Worm (Caenorhabditis elegans): ENCODE measurements around the gene nhr-234.

Gene nhr-234

DNA sequence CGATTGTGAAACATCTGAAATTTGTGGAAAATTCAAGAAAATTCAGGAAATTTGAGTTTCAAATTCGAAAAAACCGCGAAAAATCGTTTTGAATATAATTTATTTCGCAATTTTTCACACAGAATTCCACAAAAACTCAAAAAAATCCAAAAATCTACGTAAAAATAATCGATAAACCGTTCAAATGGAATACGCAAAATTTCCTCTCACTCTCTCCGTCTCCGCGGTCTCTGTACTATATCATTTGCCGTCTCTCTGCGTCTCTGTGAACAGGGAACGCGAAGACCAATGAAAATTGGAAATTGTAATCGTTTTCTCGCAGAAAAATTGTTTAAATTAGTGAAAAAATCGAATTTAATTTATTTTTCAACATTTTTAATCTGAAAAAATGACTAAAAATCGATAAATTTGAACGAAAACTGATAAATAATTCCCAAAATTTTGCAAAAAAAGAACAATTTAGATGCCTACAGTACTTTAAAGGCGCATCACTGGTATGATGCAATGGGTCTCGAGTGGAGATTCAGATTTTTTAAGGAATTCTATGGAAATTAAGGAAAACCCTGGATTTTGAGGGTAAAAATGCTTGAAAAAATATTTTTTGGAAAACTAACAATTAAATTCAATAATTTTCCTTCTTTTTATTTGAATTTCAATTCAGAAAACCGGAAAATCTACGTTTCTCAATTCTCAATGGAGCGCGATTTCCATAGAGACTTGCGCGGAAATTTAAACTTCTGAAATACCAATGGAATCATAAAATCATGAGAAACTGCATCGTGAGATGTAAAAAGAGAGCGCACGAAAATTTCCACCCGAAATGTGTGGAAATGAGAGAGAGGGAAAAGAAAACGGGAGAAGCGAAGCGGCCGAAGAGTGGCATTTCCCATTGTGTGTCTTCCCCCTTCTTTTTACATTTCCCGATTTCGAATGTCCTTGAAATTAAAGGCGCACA is 32.5 kb upstream of the nhr-234 start, which contains the start of the genes ceh-100 and lips-15 (continued):
- TF ChIP-seq bed-1 (GFP tag; IDR thresholded peaks at IDR 0.05) = no peak
- no peak for TF ChIP-seq nhr-179 (tag; optimal IDR thresholded peaks at IDR 0.05)
- no peak for TF ChIP-seq tbx-9 (tag; optimal IDR thresholded peaks at IDR 0.05; ENCODE audit: borderline replicate concordance)
- no peak for TF ChIP-seq F57C9.4 (tag; optimal IDR thresholded peaks at IDR 0.05)
- TF ChIP-seq nfya-1 (tag; optimal IDR thresholded peaks at IDR 0.05; ENCODE audit: borderline replicate concordance, insufficient read depth) = no peak
- no peak for TF ChIP-seq lag-1 (GFP tag; IDR thresholded peaks at IDR 0.05)
- no peak for TF ChIP-seq lir-1 (GFP tag; conservative IDR thresholded peaks at IDR 0.05)
- no peak for TF ChIP-seq F49E8.2 (tag; optimal IDR thresholded peaks at IDR 0.05; ENCODE audit: insufficient read depth)
- TF ChIP-seq ztf-28 (GFP tag; IDR thresholded peaks at IDR 0.05) = no peak
- no peak for TF ChIP-seq egrh-3 (GFP tag; IDR thresholded peaks at IDR 0.05)
- TF ChIP-seq snpc-3.4 (tag; optimal IDR thresholded peaks at IDR 0.05) = no peak
- no peak for TF ChIP-seq fkh-3 (tag; optimal IDR thresholded peaks at IDR 0.05)
- 0 out of 2 replicates have a peak, but pooled peaks have one; percentile 12 for TF ChIP-seq madf-8 (GFP tag; conservative IDR thresholded peaks at IDR 0.05)
- TF ChIP-seq lin-26 (GFP tag; IDR thresholded peaks at IDR 0.05) = no peak
- TF ChIP-seq unc-62 (GFP tag; optimal IDR thresholded peaks at IDR 0.05) = no peak
- TF ChIP-seq lin-54 (GFP tag; optimal IDR thresholded peaks at IDR 0.05) = peak; percentile 27
- TF ChIP-seq madf-3 (GFP tag; IDR thresholded peaks at IDR 0.05) = no peak
- no peak for TF ChIP-seq ceh-79 (tag; optimal IDR thresholded peaks at IDR 0.05)
- TF ChIP-seq F37B4.10 (GFP tag; IDR thresholded peaks at IDR 0.05) = no peak
- peak; percentile 84 for TF ChIP-seq lsl-1 (GFP tag; optimal IDR thresholded peaks at IDR 0.05)
- TF ChIP-seq efl-1 (GFP tag; optimal IDR thresholded peaks at IDR 0.05) = peak; percentile 28
- no peak for TF ChIP-seq atf-7 (tag; optimal IDR thresholded peaks at IDR 0.05)
- no peak for TF ChIP-seq ZK185.1 (tag; optimal IDR thresholded peaks at IDR 0.05; ENCODE audit: poor library complexity, severe bottlenecking)
- no peak for TF ChIP-seq T07F8.4 (tag; optimal IDR thresholded peaks at IDR 0.05)
- TF ChIP-seq zim-3 (tag; optimal IDR thresholded peaks at IDR 0.05) = no peak
- no peak for TF ChIP-seq sea-2 (GFP tag; IDR thresholded peaks at IDR 0.05)
- no peak for TF ChIP-seq hlh-26 (GFP tag; conservative IDR thresholded peaks at IDR 0.05)
- TF ChIP-seq F10E7.11 (tag; optimal IDR thresholded peaks at IDR 0.05) = no peak
- TF ChIP-seq F33H1.4 (GFP tag; IDR thresholded peaks at IDR 0.05) = peak; percentile 80
- TF ChIP-seq nfyb-1 (GFP tag; IDR thresholded peaks at IDR 0.05) = no peak
- no peak for TF ChIP-seq hsf-1 (GFP tag; IDR thresholded peaks at IDR 0.05)

DNA sequence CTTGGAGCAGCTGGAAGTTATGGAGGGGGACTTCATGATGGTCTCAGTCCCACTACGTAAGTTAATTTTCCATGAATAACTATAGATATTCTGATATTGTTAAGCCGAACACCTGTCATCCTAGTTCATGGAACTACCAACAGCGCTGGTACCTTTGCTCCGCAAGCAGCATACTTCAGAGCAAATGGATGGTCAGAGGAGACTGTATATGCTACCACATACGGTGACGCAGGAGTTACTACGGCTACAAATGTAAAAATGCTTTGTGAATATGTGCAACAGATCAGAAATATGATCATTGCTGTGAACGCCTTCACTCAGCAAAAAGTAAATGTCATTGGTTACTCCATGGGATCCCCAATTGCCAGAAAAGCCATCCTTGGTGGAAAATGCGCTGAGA is 30.4 kb upstream of the nhr-234 start:
- no peak for TF ChIP-seq let-607 (tag; optimal IDR thresholded peaks at IDR 0.05)
- no peak for TF ChIP-seq hlh-12 (tag; optimal IDR thresholded peaks at IDR 0.05)
- TF ChIP-seq egrh-3 (GFP tag; IDR thresholded peaks at IDR 0.05) = no peak
- no peak for TF ChIP-seq B0336.3 (GFP tag; IDR thresholded peaks at IDR 0.05)
- TF ChIP-seq ets-4 (GFP tag; optimal IDR thresholded peaks at IDR 0.05) = no peak
- TF ChIP-seq dpl-1 (GFP tag; optimal IDR thresholded peaks at IDR 0.05) = no peak
- TF ChIP-seq ztf-3 (GFP tag; optimal IDR thresholded peaks at IDR 0.05) = no peak
- no peak for TF ChIP-seq F33H1.4 (GFP tag; IDR thresholded peaks at IDR 0.05)
